Worm (Caenorhabditis elegans) whole organism, L1 larva: Measurements from ENCODE around the gene T05G5.4.

Source experiments
- C34B4.2 ChIP-seq: sonication (generic microtip); optimal IDR thresholded peaks from 2 replicates; lab custom pipeline; 2017; ENCODE audit warnings: mild to moderate bottlenecking, missing genetic modification characterization, missing compliant biosample characterization
- F16B12.6 ChIP-seq: fragments of 150-350 bp; optimal IDR thresholded peaks from 2 replicates; lab custom pipeline; 2014; ENCODE audit warnings: missing biosample characterization, missing genetic modification characterization
- Y116A8C.19 ChIP-seq: sonication (generic microtip); optimal IDR thresholded peaks from 2 replicates; lab custom pipeline; 2016; ENCODE audit warnings: missing compliant biosample characterization, missing genetic modification characterization, borderline replicate concordance
- ama-1 ChIP-seq: fragments of 150-350 bp; optimal IDR thresholded peaks from 2 replicates; lab custom pipeline; 2014
- ceh-63 ChIP-seq: fragments of 200-800 bp; sonication (Bioruptor generic); optimal IDR thresholded peaks from 2 replicates; lab custom pipeline; 2018; ENCODE audit warnings: mild to moderate bottlenecking, missing genetic modification characterization, missing compliant biosample characterization
- ceh-8 ChIP-seq: fragments of 200-800 bp; sonication (Bioruptor generic); optimal IDR thresholded peaks from 2 replicates; lab custom pipeline; 2018; ENCODE audit warnings: mild to moderate bottlenecking, missing genetic modification characterization, moderate library complexity, missing compliant biosample characterization
- ceh-82 ChIP-seq, 3 experiments: fragments of 150-350 bp in 1 of 3; sonication (generic microtip) in 2 of 3; optimal IDR thresholded peaks; 2 replicates each; lab custom pipeline; 2014 to 2017; ENCODE audit warnings: missing biosample characterization in 3 of 3, missing genetic modification characterization in 3 of 3
- ceh-90 ChIP-seq: sonication (generic microtip); optimal IDR thresholded peaks from 2 replicates; lab custom pipeline; 2016; ENCODE audit warnings: missing genetic modification characterization, missing compliant biosample characterization
- ces-1 ChIP-seq: fragments of 150-350 bp; optimal IDR thresholded peaks from 2 replicates; lab custom pipeline; 2014; ENCODE audit warnings: missing biosample characterization, missing genetic modification reagents, missing genetic modification characterization
- dpl-1 ChIP-seq, 3 experiments: fragments of 150-350 bp in 2 of 3; sonication (generic microtip) in 1 of 3; optimal IDR thresholded peaks; 2 replicates each; lab custom pipeline; 2014 to 2017; ENCODE audit warnings: missing biosample characterization in 3 of 3, missing genetic modification characterization in 3 of 3, missing genetic modification reagents in 3 of 3
- dsc-1 ChIP-seq: sonication (generic microtip); optimal IDR thresholded peaks from 2 replicates; lab custom pipeline; 2016; ENCODE audit warnings: mild to moderate bottlenecking, missing genetic modification characterization, missing compliant biosample characterization
- efl-1 ChIP-seq, 4 experiments: fragments of 150-350 bp; optimal IDR thresholded peaks in 3 of 4; peaks in 1 of 4; 1 replicate in 1 of 4; 2 replicates in 3 of 4; lab custom pipeline; 2014; ENCODE audit warnings: missing biosample characterization in 2 of 4, missing genetic modification characterization in 2 of 4, missing genetic modification reagents in 2 of 4
- efl-3 ChIP-seq: fragments of 200-800 bp; sonication (Bioruptor generic); optimal IDR thresholded peaks from 2 replicates; lab custom pipeline; 2018; ENCODE audit warnings: mild to moderate bottlenecking, missing genetic modification characterization, missing compliant biosample characterization
- elt-2 ChIP-seq: sonication (generic microtip); optimal IDR thresholded peaks from 2 replicates; lab custom pipeline; 2016; ENCODE audit warnings: missing genetic modification characterization, mild to moderate bottlenecking, inconsistent platforms, missing compliant biosample characterization, missing genetic modification reagents
- elt-3 ChIP-seq, 6 experiments: fragments of 150-350 bp in 1 of 6; sonication (generic microtip); optimal IDR thresholded peaks; 2 replicates each; lab custom pipeline; 2017 to 2018; ENCODE audit warnings: missing biosample characterization in 6 of 6, missing genetic modification characterization in 6 of 6, inconsistent platforms in 1 of 6
- ets-5 ChIP-seq: fragments of 200-800 bp; sonication (Bioruptor generic); IDR thresholded peaks from 2 replicates; pipeline ENCODE4 v1.3.6; 2022; ENCODE audit warnings: missing genetic modification characterization, missing compliant biosample characterization
- fkh-8 ChIP-seq: sonication (generic microtip); optimal IDR thresholded peaks from 2 replicates; lab custom pipeline; 2016; ENCODE audit warnings: mild to moderate bottlenecking, missing genetic modification characterization, missing compliant biosample characterization
- grh-1 ChIP-seq: fragments of 200-800 bp; sonication (Bioruptor generic); IDR thresholded peaks from 2 replicates; pipeline ENCODE4 v1.3.6; 2022; ENCODE audit warnings: missing genetic modification reagents, missing genetic modification characterization, missing compliant biosample characterization
- hlh-4 ChIP-seq: sonication (generic microtip); optimal IDR thresholded peaks from 2 replicates; lab custom pipeline; 2016; ENCODE audit warnings: mild to moderate bottlenecking, missing genetic modification characterization, missing compliant biosample characterization
- irx-1 ChIP-seq: sonication (generic microtip); optimal IDR thresholded peaks from 2 replicates; lab custom pipeline; 2016; ENCODE audit warnings: missing genetic modification characterization, missing compliant biosample characterization
- isw-1 ChIP-seq: fragments of 200-800 bp; sonication (Bioruptor generic); IDR thresholded peaks from 2 replicates; pipeline ENCODE4 v1.3.6; 2022; ENCODE audit warnings: missing genetic modification characterization, missing compliant biosample characterization
- lin-13 ChIP-seq: fragments of 150-350 bp; optimal IDR thresholded peaks from 2 replicates; lab custom pipeline; 2014; ENCODE audit warnings: missing biosample characterization, missing genetic modification reagents, missing genetic modification characterization
- lin-14 ChIP-seq: fragments of 200-800 bp; sonication (Bioruptor generic); optimal IDR thresholded peaks from 2 replicates; lab custom pipeline; 2018; ENCODE audit warnings: mild to moderate bottlenecking, missing genetic modification characterization, moderate library complexity, missing compliant biosample characterization
- lin-35 ChIP-seq, 2 experiments: fragments of 150-350 bp; optimal IDR thresholded peaks; 2 replicates each; lab custom pipeline; 2014; ENCODE audit warnings: missing biosample characterization in 2 of 2, missing genetic modification characterization in 2 of 2, missing genetic modification reagents in 2 of 2
- lin-39 ChIP-seq: fragments of 150-350 bp; optimal IDR thresholded peaks from 2 replicates; lab custom pipeline; 2014; ENCODE audit warnings: missing biosample characterization, missing genetic modification reagents, missing genetic modification characterization
- lir-3 ChIP-seq: sonication (generic microtip); optimal IDR thresholded peaks from 2 replicates; lab custom pipeline; 2016; ENCODE audit warnings: mild to moderate bottlenecking, missing genetic modification characterization, moderate library complexity, missing compliant biosample characterization; ENCODE audit not compliant: poor library complexity
- lsy-2 ChIP-seq, 2 experiments: fragments of 150-350 bp; optimal IDR thresholded peaks; 2 replicates each; lab custom pipeline; 2014; ENCODE audit warnings: missing biosample characterization in 2 of 2, missing genetic modification characterization in 2 of 2
- mab-9 ChIP-seq: fragments of 200-800 bp; sonication (Bioruptor generic); IDR thresholded peaks from 2 replicates; pipeline ENCODE4 v1.3.6; 2022; ENCODE audit warnings: missing genetic modification reagents, missing genetic modification characterization, missing compliant biosample characterization
- nhr-12 ChIP-seq: sonication (generic microtip); optimal IDR thresholded peaks from 2 replicates; lab custom pipeline; 2017; ENCODE audit warnings: missing biosample characterization, missing genetic modification characterization
- nhr-20 ChIP-seq: sonication (generic microtip); optimal IDR thresholded peaks from 2 replicates; lab custom pipeline; 2016; ENCODE audit warnings: mild to moderate bottlenecking, missing genetic modification characterization, missing compliant biosample characterization
- nhr-28 ChIP-seq: fragments of 150-350 bp; optimal IDR thresholded peaks from 2 replicates; lab custom pipeline; 2014; ENCODE audit warnings: missing biosample characterization, missing genetic modification characterization
- nhr-47 ChIP-seq: sonication (generic microtip); optimal IDR thresholded peaks from 2 replicates; lab custom pipeline; 2016; ENCODE audit warnings: mild to moderate bottlenecking, missing genetic modification characterization, moderate library complexity, missing compliant biosample characterization
- nhr-84 ChIP-seq: sonication (generic microtip); optimal IDR thresholded peaks from 2 replicates; lab custom pipeline; 2017; ENCODE audit warnings: missing biosample characterization, missing genetic modification characterization
- pax-3 ChIP-seq: fragments of 200-800 bp; sonication (Bioruptor generic); optimal IDR thresholded peaks from 2 replicates; lab custom pipeline; 2018; ENCODE audit warnings: mild to moderate bottlenecking, missing genetic modification characterization, moderate library complexity, missing compliant biosample characterization
- rnt-1 ChIP-seq: sonication (generic microtip); optimal IDR thresholded peaks from 2 replicates; lab custom pipeline; 2016; ENCODE audit warnings: mild to moderate bottlenecking, missing genetic modification characterization, moderate library complexity, missing compliant biosample characterization
- skn-1 ChIP-seq: fragments of 150-350 bp; optimal IDR thresholded peaks from 2 replicates; lab custom pipeline; 2014; ENCODE audit warnings: missing biosample characterization, missing genetic modification characterization
- snpc-4 ChIP-seq: fragments of 150-350 bp; optimal IDR thresholded peaks from 2 replicates; lab custom pipeline; 2014; ENCODE audit warnings: missing biosample characterization, missing genetic modification characterization
- snu-23 ChIP-seq: sonication (generic microtip); optimal IDR thresholded peaks from 2 replicates; lab custom pipeline; 2016; ENCODE audit warnings: missing genetic modification characterization, missing compliant biosample characterization
- sox-4 ChIP-seq: sonication (generic microtip); optimal IDR thresholded peaks from 2 replicates; lab custom pipeline; 2016; ENCODE audit warnings: missing genetic modification characterization, missing compliant biosample characterization
- sup-37 ChIP-seq: fragments of 200-800 bp; sonication (Bioruptor generic); optimal IDR thresholded peaks from 2 replicates; lab custom pipeline; 2018; ENCODE audit warnings: mild to moderate bottlenecking, missing genetic modification characterization, missing compliant biosample characterization
- tbx-2 ChIP-seq: sonication (generic microtip); optimal IDR thresholded peaks from 2 replicates; lab custom pipeline; 2016; ENCODE audit warnings: missing genetic modification characterization, missing compliant biosample characterization
- unc-130 ChIP-seq: fragments of 150-350 bp; optimal IDR thresholded peaks from 2 replicates; lab custom pipeline; 2017; ENCODE audit warnings: missing biosample characterization, missing genetic modification characterization, inconsistent platforms
- unc-86 ChIP-seq: sonication (generic microtip); optimal IDR thresholded peaks from 2 replicates; lab custom pipeline; 2016; ENCODE audit warnings: missing genetic modification characterization, missing compliant biosample characterization
- vab-15 ChIP-seq: sonication (generic microtip); optimal IDR thresholded peaks from 2 replicates; lab custom pipeline; 2017; ENCODE audit warnings: missing genotype, mild to moderate bottlenecking, missing genetic modification characterization, missing compliant biosample characterization
- xbp-1 ChIP-seq: sonication (generic microtip); optimal IDR thresholded peaks from 2 replicates; lab custom pipeline; 2016; ENCODE audit warnings: missing genetic modification characterization, missing compliant biosample characterization

T05G5.4 gene

ce11 chrIII:9776323-9776722 is 27.6 kb downstream of the T05G5.4 start, which contains the start of gene usp-46 (continued):
- TF ChIP-seq ces-1 (GFP tag; lab: Kevin White, UChicago) (no peak), lir-3 (tag; lab: Kevin White, UChicago) (no peak), snu-23 (peak; percentile 13)
- TF ChIP-seq, all 84 proteins: peak for 5

ce11 chrIII:9779080-9779479 is 30.3 kb downstream of the T05G5.4 start:
- no peak for TF ChIP-seq nhr-28 (tag; lab: Kevin White, UChicago)
- no peak for TF ChIP-seq C34B4.2 (tag; lab: Kevin White, UChicago)
- TF ChIP-seq unc-130 (tag; lab: Kevin White, UChicago): no peak
- TF ChIP-seq hlh-4 (tag; lab: Kevin White, UChicago): no peak
- TF ChIP-seq elt-2 (tag; lab: Kevin White, UChicago): no peak
- no peak for TF ChIP-seq grh-1 (GFP tag; lab: Robert Waterston, UW)
- no peak for TF ChIP-seq ces-1 (GFP tag; lab: Kevin White, UChicago)
- TF ChIP-seq nhr-47 (tag; lab: Kevin White, UChicago): no peak
- no peak for TF ChIP-seq skn-1 (tag; lab: Kevin White, UChicago)
- no peak for TF ChIP-seq lin-39
- TF ChIP-seq elt-3 (tag; optimal IDR thresholded peaks at IDR 0.05; lab: Kevin White, UChicago): no peak
- no peak for TF ChIP-seq lsy-2 (tag; optimal IDR thresholded peaks at IDR 0.05; lab: Kevin White, UChicago)
- no peak for TF ChIP-seq ceh-90
- TF ChIP-seq, all 84 proteins: peak for 0

ce11 chrIII:9780254-9780653 is 31.5 kb downstream of the T05G5.4 start, which contains the start of gene sqv-3:
Gene sqv-3, minus strand, starts transcription at chrIII:9780354.
- TF ChIP-seq unc-86 (tag; lab: Kevin White, UChicago): no peak
- peak; percentile 39 for TF ChIP-seq dsc-1 (tag; lab: Kevin White, UChicago)
- TF ChIP-seq ceh-90: no peak
- no peak for TF ChIP-seq hlh-4 (tag; lab: Kevin White, UChicago)
- TF ChIP-seq efl-1 (optimal IDR thresholded peaks at IDR 0.05; lab: Kevin White, UChicago): no peak
- TF ChIP-seq efl-1 (GFP tag; optimal IDR thresholded peaks at IDR 0.05 in 1 of 2; lab: Kevin White, UChicago): peak in 1 of 2 experiments; percentile 74
- no peak for TF ChIP-seq ama-1 (lab: Kevin White, UChicago)
- TF ChIP-seq xbp-1: no peak
- no peak for TF ChIP-seq isw-1 (GFP tag; lab: Robert Waterston, UW)
- no peak for TF ChIP-seq lin-35 (GFP tag; optimal IDR thresholded peaks at IDR 0.05; lab: Kevin White, UChicago)
- no peak for TF ChIP-seq ceh-82 (tag; optimal IDR thresholded peaks at IDR 0.05; lab: Kevin White, UChicago)
- no peak for TF ChIP-seq F16B12.6 (tag; lab: Kevin White, UChicago)
- no peak for TF ChIP-seq vab-15 (tag; lab: Kevin White, UChicago)
- TF ChIP-seq nhr-20: no peak

ce11 chrIII:9780665-9781304 is 32.1 kb downstream of the T05G5.4 start, which contains the start of gene vha-1:
Gene vha-1, plus strand, starts transcription at chrIII:9781254.
- TF ChIP-seq snpc-4 (peak; percentile 43), xbp-1 (peak; percentile 67), sup-37 (GFP tag; lab: Kevin White, UChicago) (no peak), nhr-12 (tag; lab: Kevin White, UChicago) (no peak), mab-9 (GFP tag; lab: Robert Waterston, UW) (no peak), ets-5 (GFP tag; lab: Robert Waterston, UW) (no peak), dpl-1 (GFP tag; optimal IDR thresholded peaks at IDR 0.05; lab: Kevin White, UChicago) (peak; percentile 76 to 82 (median 80)), pax-3 (tag; lab: Kevin White, UChicago) (no peak), nhr-28 (tag; lab: Kevin White, UChicago) (no peak), ceh-63 (GFP tag; lab: Kevin White, UChicago) (no peak), tbx-2 (tag; lab: Kevin White, UChicago) (peak; percentile 81), ama-1 (lab: Kevin White, UChicago) (peak; percentile 56), unc-130 (tag; lab: Kevin White, UChicago) (peak; percentile 73), hlh-4 (tag; lab: Kevin White, UChicago) (no peak), isw-1 (GFP tag; lab: Robert Waterston, UW) (peak; percentile 73), Y116A8C.19 (tag; lab: Kevin White, UChicago) (no peak), rnt-1 (tag; lab: Kevin White, UChicago) (peak; percentile 73), efl-3 (no peak), fkh-8 (peak; percentile 77), C34B4.2 (tag; lab: Kevin White, UChicago) (no peak), sox-4 (tag; lab: Kevin White, UChicago) (no peak), lin-14 (peak; percentile 93), irx-1 (no peak), nhr-84 (no peak), lin-13 (GFP tag; lab: Kevin White, UChicago) (peak; percentile 83), ceh-8 (GFP tag; lab: Kevin White, UChicago) (no peak)
